Worm (Caenorhabditis elegans): ENCODE results near the gene daf-9.

The daf-9 gene

DNA sequence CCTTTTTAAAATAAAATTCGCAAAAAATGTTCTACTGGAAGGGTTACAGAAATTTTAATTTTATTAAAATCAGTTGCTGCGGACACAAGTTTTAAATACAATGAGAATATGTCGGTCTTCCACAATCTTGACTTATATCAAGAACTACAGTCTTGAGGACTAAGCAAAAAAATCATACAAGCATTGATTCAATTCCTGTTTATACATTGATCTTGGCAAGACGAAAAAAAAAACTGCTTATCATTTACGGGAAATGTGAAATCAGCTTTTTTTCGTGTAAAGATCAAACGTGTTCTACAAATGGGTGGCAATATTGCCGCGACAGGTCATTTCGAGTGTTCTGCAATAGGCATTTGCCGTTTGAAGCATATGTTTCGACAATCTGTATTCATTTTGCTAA is 12.0 kb upstream of the daf-9 start, which contains the start of gene T13C5.2:
T13C5.2 (plus strand) TSS at position 301 of the 400 bp plus-strand sequence.
- TF ChIP-seq tbx-37 (GFP tag; conservative IDR thresholded peaks at IDR 0.05): no peak
- TF ChIP-seq B0310.2 (tag; optimal IDR thresholded peaks at IDR 0.05): no peak
- TF ChIP-seq F13C5.2 (tag; optimal IDR thresholded peaks at IDR 0.05): no peak
- TF ChIP-seq ama-1 (optimal IDR thresholded peaks at IDR 0.05): no peak
- no peak for TF ChIP-seq hmg-4 (GFP tag; optimal IDR thresholded peaks at IDR 0.05)
- TF ChIP-seq hmbx-1 (tag; optimal IDR thresholded peaks at IDR 0.05): no peak

DNA sequence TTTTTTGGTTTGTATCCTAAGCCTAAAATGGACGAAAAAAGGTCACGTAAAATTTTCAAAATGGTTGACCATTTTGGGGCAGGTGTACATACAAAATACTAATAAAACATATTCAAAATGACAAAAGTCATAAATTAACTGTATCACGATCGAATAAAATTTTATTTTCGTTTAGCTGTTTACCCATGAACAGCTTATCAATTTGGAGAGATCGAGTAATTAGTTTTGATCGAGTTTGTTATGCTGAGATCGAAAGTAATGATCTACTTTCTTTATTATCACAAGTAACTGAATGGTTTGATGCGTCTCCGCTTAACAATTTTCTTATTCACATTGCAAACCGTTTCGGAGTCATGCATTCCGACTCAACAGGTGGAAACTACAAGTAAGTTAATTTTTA is 8.9 kb upstream of the daf-9 start, which contains the start of gene T13C5.10:
T13C5.10 (plus strand) TSS at position 301 of the 400 bp plus-strand sequence.
- no peak for TF ChIP-seq flt-1 (GFP tag; IDR thresholded peaks at IDR 0.05)
- no peak for TF ChIP-seq sea-1 (GFP tag; conservative IDR thresholded peaks at IDR 0.05)
- TF ChIP-seq tbx-11 (GFP tag; IDR thresholded peaks at IDR 0.05): no peak
- no peak for TF ChIP-seq hmbx-1 (tag; optimal IDR thresholded peaks at IDR 0.05)
- no peak for TF ChIP-seq aly-1 (tag; optimal IDR thresholded peaks at IDR 0.05)
- no peak for TF ChIP-seq B0310.2 (tag; optimal IDR thresholded peaks at IDR 0.05)
- no peak for TF ChIP-seq tra-4 (tag; optimal IDR thresholded peaks at IDR 0.05)

DNA sequence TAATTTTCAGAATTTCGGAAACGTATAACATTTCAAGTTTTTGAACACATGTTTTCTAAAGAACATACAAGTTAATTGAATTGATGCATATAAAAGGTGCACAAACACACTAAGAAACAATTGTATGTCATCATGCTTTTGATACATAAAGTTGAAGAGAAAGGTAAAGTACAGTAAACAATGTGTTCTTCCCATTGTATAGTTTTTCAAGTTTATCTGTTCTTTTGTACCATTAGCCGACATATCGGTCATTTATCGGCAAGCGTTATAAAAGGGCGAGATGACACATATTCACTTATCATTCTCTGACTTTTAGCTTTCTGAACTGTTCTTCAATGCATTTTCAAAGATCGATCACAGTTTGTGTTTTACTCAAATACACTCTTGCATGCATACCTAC is 6.8 kb upstream of the daf-9 start, which contains the start of gene T13C5.9:
T13C5.9 (plus strand) TSS at position 301 of the 400 bp plus-strand sequence.
- TF ChIP-seq aly-1 (tag; optimal IDR thresholded peaks at IDR 0.05): no peak
- no peak for TF ChIP-seq ceh-36 (tag; optimal IDR thresholded peaks at IDR 0.05)
- no peak for TF ChIP-seq pes-1 (GFP tag; IDR thresholded peaks at IDR 0.05)
- no peak for TF ChIP-seq scrt-1 (GFP tag; IDR thresholded peaks at IDR 0.05)
- TF ChIP-seq ets-7 (tag; optimal IDR thresholded peaks at IDR 0.05): no peak
- no peak for TF ChIP-seq tra-4 (tag; optimal IDR thresholded peaks at IDR 0.05)
- no peak for TF ChIP-seq ama-1 (optimal IDR thresholded peaks at IDR 0.05)
- no peak for TF ChIP-seq hmg-4 (GFP tag; optimal IDR thresholded peaks at IDR 0.05)
- TF ChIP-seq flt-1 (GFP tag; IDR thresholded peaks at IDR 0.05): no peak
- TF ChIP-seq ceh-13 (GFP tag; optimal IDR thresholded peaks at IDR 0.05): no peak
- TF ChIP-seq F13C5.2 (tag; optimal IDR thresholded peaks at IDR 0.05): no peak
- no peak for TF ChIP-seq sea-1 (GFP tag; conservative IDR thresholded peaks at IDR 0.05)
- TF ChIP-seq B0310.2 (tag; optimal IDR thresholded peaks at IDR 0.05): no peak
- no peak for TF ChIP-seq tbx-37 (GFP tag; conservative IDR thresholded peaks at IDR 0.05)
- no peak for TF ChIP-seq hmbx-1 (tag; optimal IDR thresholded peaks at IDR 0.05)
- no peak for TF ChIP-seq tbx-11 (GFP tag; IDR thresholded peaks at IDR 0.05)
- no peak for TF ChIP-seq hnd-1 (tag; optimal IDR thresholded peaks at IDR 0.05)

DNA sequence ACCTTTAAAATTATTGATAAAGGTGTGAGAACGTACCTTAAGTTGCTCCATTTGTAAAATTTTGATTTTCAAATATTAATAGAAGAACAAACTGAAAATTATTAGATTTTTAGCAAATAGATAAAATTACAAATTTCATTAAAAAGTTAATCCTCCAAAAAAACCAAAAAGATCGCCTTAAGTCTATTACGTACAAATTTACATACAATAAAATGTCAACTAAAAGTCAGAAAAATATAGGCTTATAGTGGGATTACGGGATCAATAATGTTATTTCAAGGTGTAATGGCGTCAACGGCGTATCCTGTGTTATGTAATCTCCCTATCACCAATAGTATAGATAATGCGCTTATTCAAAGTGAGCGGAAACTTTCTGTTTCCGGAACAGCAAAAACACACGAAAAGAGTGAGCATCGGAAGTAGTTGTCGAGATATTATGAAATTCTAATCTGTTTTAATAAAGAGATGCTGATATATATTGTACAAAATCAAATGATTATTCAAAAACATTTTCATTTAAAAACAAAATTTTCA is 2.5 kb upstream of the daf-9 start, which contains the start of gene ceh-54:
ceh-54 (minus strand) TSS at position 51 of the 534 bp plus-strand sequence.
- no peak for TF ChIP-seq hmg-4 (GFP tag; optimal IDR thresholded peaks at IDR 0.05)

DNA sequence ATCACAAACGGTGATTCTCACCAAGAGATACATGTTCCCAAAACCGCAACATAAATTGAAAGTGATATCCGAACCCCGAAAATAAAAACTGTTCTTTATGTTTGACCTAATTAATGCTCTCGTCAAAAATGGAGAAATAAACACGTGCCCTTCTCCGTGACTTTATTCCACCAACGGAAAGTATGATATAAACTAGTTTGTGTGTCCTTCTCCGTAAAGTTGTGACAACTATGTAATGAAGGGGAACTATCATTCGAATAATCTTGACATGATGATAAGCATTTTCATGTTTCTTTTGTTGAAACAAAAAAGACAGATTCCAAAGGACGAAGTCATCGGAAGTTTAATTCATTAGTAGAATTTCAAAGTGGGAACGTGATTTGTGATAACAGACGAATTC is 4.8 kb downstream of the daf-9 start:
- TF ChIP-seq scrt-1 (GFP tag; IDR thresholded peaks at IDR 0.05): no peak
- TF ChIP-seq tra-4 (tag; optimal IDR thresholded peaks at IDR 0.05): no peak
- no peak for TF ChIP-seq F13C5.2 (tag; optimal IDR thresholded peaks at IDR 0.05)
- TF ChIP-seq tbx-11 (GFP tag; IDR thresholded peaks at IDR 0.05): no peak
- TF ChIP-seq pes-1 (GFP tag; IDR thresholded peaks at IDR 0.05): no peak
- no peak for TF ChIP-seq hnd-1 (tag; optimal IDR thresholded peaks at IDR 0.05)
- TF ChIP-seq sea-1 (GFP tag; conservative IDR thresholded peaks at IDR 0.05): no peak
- TF ChIP-seq hmbx-1 (tag; optimal IDR thresholded peaks at IDR 0.05): no peak

DNA sequence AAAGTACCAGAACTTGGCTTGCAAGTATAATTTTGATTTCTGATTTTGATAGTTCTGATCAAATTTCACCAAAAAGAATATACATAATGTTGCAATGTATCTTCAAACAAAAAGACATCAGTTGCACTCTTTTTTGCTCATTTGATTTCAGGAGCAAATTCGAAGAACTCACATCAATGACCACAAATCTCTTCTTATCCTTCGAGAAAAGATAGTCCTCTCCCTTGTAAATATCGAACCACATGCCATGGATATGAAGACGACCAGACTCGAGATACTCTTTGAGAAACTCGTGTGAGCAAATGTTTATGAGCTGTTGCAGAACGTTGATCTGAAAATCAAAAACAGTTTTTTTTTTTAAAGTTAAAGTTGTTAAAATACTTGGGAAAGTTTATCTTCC is 6.1 kb downstream of the daf-9 start:
- TF ChIP-seq hmbx-1 (tag; optimal IDR thresholded peaks at IDR 0.05) (no peak), tbx-11 (GFP tag; IDR thresholded peaks at IDR 0.05) (no peak), pes-1 (GFP tag; IDR thresholded peaks at IDR 0.05) (no peak), F13C5.2 (tag; optimal IDR thresholded peaks at IDR 0.05) (no peak), flt-1 (GFP tag; IDR thresholded peaks at IDR 0.05) (no peak), tbx-37 (GFP tag; conservative IDR thresholded peaks at IDR 0.05) (no peak), tra-4 (tag; optimal IDR thresholded peaks at IDR 0.05) (no peak), ceh-13 (GFP tag; optimal IDR thresholded peaks at IDR 0.05) (no peak), scrt-1 (GFP tag; IDR thresholded peaks at IDR 0.05) (no peak), ama-1 (optimal IDR thresholded peaks at IDR 0.05) (no peak)

DNA sequence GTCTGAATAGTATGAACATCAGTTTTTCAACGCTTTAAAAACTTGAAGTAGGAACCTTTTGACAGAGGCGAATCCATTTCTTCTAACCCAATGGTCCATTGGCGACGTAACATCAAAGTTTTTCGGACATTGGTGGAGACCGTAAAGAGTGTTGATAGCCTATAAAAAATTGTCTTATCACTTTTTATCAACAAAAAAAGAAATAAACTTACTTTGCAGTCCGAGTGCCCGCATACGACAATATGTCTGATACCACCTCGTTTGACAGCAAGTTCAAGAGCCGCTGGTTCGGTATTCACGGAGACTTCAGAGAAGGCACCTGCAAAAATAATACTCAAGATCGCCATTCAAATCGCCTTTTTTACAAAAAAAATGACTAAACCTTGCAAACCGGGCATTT is 6.6 kb downstream of the daf-9 start:
- TF ChIP-seq ets-7 (tag; optimal IDR thresholded peaks at IDR 0.05): no peak
- TF ChIP-seq hnd-1 (tag; optimal IDR thresholded peaks at IDR 0.05): no peak
- TF ChIP-seq flt-1 (GFP tag; IDR thresholded peaks at IDR 0.05): no peak
- no peak for TF ChIP-seq tra-4 (tag; optimal IDR thresholded peaks at IDR 0.05)
- TF ChIP-seq aly-1 (tag; optimal IDR thresholded peaks at IDR 0.05): no peak
- no peak for TF ChIP-seq B0310.2 (tag; optimal IDR thresholded peaks at IDR 0.05)
- no peak for TF ChIP-seq scrt-1 (GFP tag; IDR thresholded peaks at IDR 0.05)
- no peak for TF ChIP-seq pes-1 (GFP tag; IDR thresholded peaks at IDR 0.05)
- TF ChIP-seq tbx-37 (GFP tag; conservative IDR thresholded peaks at IDR 0.05): no peak
- no peak for TF ChIP-seq sea-1 (GFP tag; conservative IDR thresholded peaks at IDR 0.05)

DNA sequence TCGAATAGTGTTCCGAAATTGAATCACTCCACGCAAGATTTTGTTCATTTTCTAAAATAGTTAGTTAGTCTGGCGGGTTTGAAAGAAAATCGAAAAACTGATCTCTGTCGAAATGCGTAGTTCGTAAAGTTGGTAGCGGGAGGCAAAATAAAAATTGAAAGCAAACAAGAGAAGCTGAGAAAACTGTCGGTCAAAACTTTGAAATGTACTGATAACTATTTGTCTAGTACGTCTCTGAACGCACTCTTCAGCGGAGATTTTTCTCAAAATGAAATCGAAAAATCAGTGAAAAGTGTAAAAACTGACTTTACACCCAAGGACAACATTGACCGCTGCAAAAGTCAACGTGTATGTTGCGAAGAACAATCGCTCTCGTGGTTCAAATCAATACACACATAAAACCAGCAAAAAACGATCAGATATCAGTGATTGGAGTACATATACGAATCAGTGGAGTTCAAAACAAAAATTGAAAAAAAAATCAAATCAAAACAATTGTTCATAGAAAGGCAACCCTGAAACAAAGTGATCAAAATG is 8.0 kb downstream of the daf-9 start, which contains the start of gene bca-1:
bca-1 (minus strand) TSS at position 51 of the 537 bp plus-strand sequence.
- TF ChIP-seq pes-1 (GFP tag; IDR thresholded peaks at IDR 0.05) (no peak), flt-1 (GFP tag; IDR thresholded peaks at IDR 0.05) (no peak)
